Fruit fly (Drosophila melanogaster) whole organism, embryonic: Measurements from ENCODE around the gene BRWD3.

Experiments used
- CG12299 ChIP-seq: fragments of 200-800 bp; sonication (Bioruptor generic); optimal IDR thresholded peaks from 2 replicates; lab custom pipeline; 2018; ENCODE audit warnings: missing biosample characterization, mild to moderate bottlenecking, missing genetic modification characterization
- CG13424 ChIP-seq: fragments of 200-800 bp; sonication (Bioruptor generic); optimal IDR thresholded peaks from 2 replicates; lab custom pipeline; 2019; ENCODE audit warnings: missing biosample characterization, mild to moderate bottlenecking, missing genetic modification characterization, moderate library complexity
- CG13624 ChIP-seq: fragments of 200-800 bp; sonication (Bioruptor generic); optimal IDR thresholded peaks from 2 replicates; lab custom pipeline; 2016; ENCODE audit warnings: missing biosample characterization, missing genetic modification characterization
- CG15011 ChIP-seq: fragments of 200-800 bp; sonication (Bioruptor generic); optimal IDR thresholded peaks from 3 replicates; lab custom pipeline; 2018; ENCODE audit warnings: missing biosample characterization, mild to moderate bottlenecking, missing genetic modification characterization
- CG15514 ChIP-seq: fragments of 200-800 bp; sonication (Bioruptor generic); optimal IDR thresholded peaks from 3 replicates; lab custom pipeline; 2017; ENCODE audit warnings: missing biosample characterization, missing genetic modification characterization, mild to moderate bottlenecking, moderate library complexity, missing genetic modification reagents
- CG1602 ChIP-seq: fragments of 200-800 bp; sonication (Bioruptor generic); optimal IDR thresholded peaks from 3 replicates; lab custom pipeline; 2016; ENCODE audit warnings: missing biosample characterization, missing genetic modification characterization
- CG16863 ChIP-seq: fragments of 200-800 bp; sonication (Bioruptor generic); optimal IDR thresholded peaks from 3 replicates; lab custom pipeline; 2016; ENCODE audit warnings: missing biosample characterization, missing genetic modification characterization
- CG17328 ChIP-seq: fragments of 200-800 bp; sonication (Bioruptor generic); IDR thresholded peaks from 2 replicates; pipeline ENCODE4 v1.3.6; 2022; ENCODE audit warnings: missing biosample characterization, missing genetic modification characterization
- CG2116 ChIP-seq: fragments of 200-800 bp; sonication (Bioruptor generic); optimal IDR thresholded peaks from 3 replicates; lab custom pipeline; 2018; ENCODE audit warnings: missing biosample characterization, mild to moderate bottlenecking, missing genetic modification characterization
- CG3065 ChIP-seq: fragments of 200-800 bp; sonication (Bioruptor generic); optimal IDR thresholded peaks from 2 replicates; lab custom pipeline; 2016; ENCODE audit warnings: missing biosample characterization, missing genetic modification characterization
- CG32772 ChIP-seq: fragments of 200-800 bp; sonication (Bioruptor generic); IDR thresholded peaks from 2 replicates; pipeline ENCODE4 v1.3.6; 2022; ENCODE audit warnings: missing biosample characterization, missing genetic modification characterization
- CG4328 ChIP-seq: fragments of 200-800 bp; sonication (Bioruptor generic); optimal IDR thresholded peaks from 3 replicates; lab custom pipeline; 2017; ENCODE audit warnings: missing biosample characterization, missing genetic modification reagents, missing genetic modification characterization
- CG6175 ChIP-seq: fragments of 200-800 bp; sonication (Bioruptor generic); IDR thresholded peaks from 3 replicates; pipeline ENCODE4 v1.3.6; 2022; ENCODE audit warnings: missing biosample characterization, missing genetic modification characterization
- CG6254 ChIP-seq: fragments of 200-800 bp; sonication (Bioruptor generic); optimal IDR thresholded peaks from 3 replicates; lab custom pipeline; 2017; ENCODE audit warnings: mild to moderate bottlenecking, missing biosample characterization, missing genetic modification reagents, missing genetic modification characterization
- CG7372 ChIP-seq: fragments of 200-800 bp; sonication (Bioruptor generic); IDR thresholded peaks from 2 replicates; pipeline ENCODE4 v1.3.6; 2022; ENCODE audit warnings: missing biosample characterization, missing genetic modification characterization
- CG9215 ChIP-seq: fragments of 200-800 bp; sonication (Bioruptor generic); IDR thresholded peaks from 2 replicates; pipeline ENCODE4 v1.3.6; 2022; ENCODE audit warnings: missing biosample characterization, missing genetic modification characterization
- CoRest ChIP-seq: fragments of 200-800 bp; sonication (Bioruptor generic); optimal IDR thresholded peaks from 3 replicates; lab custom pipeline; 2018; ENCODE audit warnings: missing biosample characterization, mild to moderate bottlenecking, missing genetic modification characterization, moderate library complexity
- E2f1 ChIP-seq: fragments of 200-800 bp; sonication (Bioruptor generic); IDR thresholded peaks from 2 replicates; pipeline ENCODE4 v1.3.6; 2022; ENCODE audit warnings: missing biosample characterization, missing genetic modification characterization
- Ets65A ChIP-seq: fragments of 200-800 bp; sonication (Bioruptor generic); peaks from one replicate; lab custom pipeline; 2016; ENCODE audit warnings: missing biosample characterization, missing genetic modification characterization
- Fer2 ChIP-seq: fragments of 200-800 bp; sonication (Bioruptor generic); optimal IDR thresholded peaks from 2 replicates; lab custom pipeline; 2018; ENCODE audit warnings: missing biosample characterization, mild to moderate bottlenecking, missing genetic modification characterization, moderate library complexity
- H15 ChIP-seq: fragments of 200-800 bp; sonication (Bioruptor generic); IDR thresholded peaks from 3 replicates; pipeline ENCODE4 v1.3.6; 2022; ENCODE audit warnings: missing biosample characterization, missing genetic modification characterization
- Hand ChIP-seq: fragments of 200-800 bp; sonication (Bioruptor generic); optimal IDR thresholded peaks from 2 replicates; lab custom pipeline; 2017; ENCODE audit warnings: mild to moderate bottlenecking, missing biosample characterization, missing genetic modification reagents, missing genetic modification characterization
- HmgZ ChIP-seq: fragments of 200-800 bp; sonication (Bioruptor generic); optimal IDR thresholded peaks from 2 replicates; lab custom pipeline; 2018; ENCODE audit warnings: missing biosample characterization, mild to moderate bottlenecking, missing genetic modification characterization
- Kr ChIP-seq: fragments of 200-800 bp; sonication (Bioruptor generic); optimal IDR thresholded peaks from 2 replicates; lab custom pipeline; 2017; ENCODE audit warnings: missing biosample characterization, mild to moderate bottlenecking, missing genetic modification characterization
- Myb ChIP-seq: fragments of 200-800 bp; sonication (Bioruptor generic); optimal IDR thresholded peaks from 2 replicates; lab custom pipeline; 2016; ENCODE audit warnings: missing biosample characterization, missing genetic modification characterization
- NfI ChIP-seq: fragments of 200-800 bp; sonication (Bioruptor generic); optimal IDR thresholded peaks from 3 replicates; lab custom pipeline; 2018; ENCODE audit warnings: missing biosample characterization, mild to moderate bottlenecking, missing genetic modification characterization, moderate library complexity
- Taf1 ChIP-seq: fragments of 200-800 bp; sonication (Bioruptor generic); IDR thresholded peaks from 2 replicates; pipeline ENCODE4 v1.3.6; 2022; ENCODE audit warnings: missing biosample characterization, missing genetic modification characterization
- Trl ChIP-seq, 3 experiments: fragments of >200 bp in 2 of 3; fragments of 200-800 bp in 1 of 3; sonication (Bioruptor generic) in 1 of 3; optimal IDR thresholded peaks; 2 replicates in 1 of 3; 3 replicates in 2 of 3; lab custom pipeline; 2016 to 2017; ENCODE audit warnings: missing biosample characterization in 1 of 3, missing genetic modification characterization in 1 of 3
- abd-A ChIP-seq: fragments of 200-800 bp; sonication (Bioruptor generic); optimal IDR thresholded peaks from 3 replicates; lab custom pipeline; 2019; ENCODE audit warnings: missing biosample characterization, mild to moderate bottlenecking, missing genetic modification characterization, moderate library complexity
- bbx ChIP-seq: fragments of 200-800 bp; sonication (Bioruptor generic); IDR thresholded peaks from 2 replicates; pipeline ENCODE4 v1.3.6; 2022; ENCODE audit warnings: missing biosample characterization, missing genetic modification characterization; ENCODE audit not compliant: partially characterized antibody
- ci ChIP-seq: fragments of 200-800 bp; sonication (Bioruptor generic); IDR thresholded peaks from 3 replicates; pipeline ENCODE4 v1.3.6; 2022; ENCODE audit warnings: missing biosample characterization, missing genetic modification characterization
- corto ChIP-seq: fragments of 200-800 bp; sonication (Bioruptor generic); optimal IDR thresholded peaks from 2 replicates; lab custom pipeline; 2016; ENCODE audit warnings: missing biosample characterization, mild to moderate bottlenecking, missing genetic modification characterization, moderate library complexity
- dan ChIP-seq: fragments of 200-800 bp; sonication (Bioruptor generic); IDR thresholded peaks from 2 replicates; pipeline ENCODE4 v1.3.6; 2022; ENCODE audit warnings: missing biosample characterization, missing genetic modification characterization
- fd102C ChIP-seq: fragments of 200-800 bp; sonication (Bioruptor generic); optimal IDR thresholded peaks from 2 replicates; lab custom pipeline; 2018; ENCODE audit warnings: missing biosample characterization, mild to moderate bottlenecking, missing genetic modification characterization, moderate library complexity
- gcm ChIP-seq: fragments of 200-800 bp; sonication (Bioruptor generic); optimal IDR thresholded peaks from 2 replicates; lab custom pipeline; 2019; ENCODE audit warnings: missing biosample characterization, mild to moderate bottlenecking, missing genetic modification characterization, moderate library complexity
- her ChIP-seq: fragments of 200-800 bp; sonication (Bioruptor generic); optimal IDR thresholded peaks from 2 replicates; lab custom pipeline; 2016; ENCODE audit warnings: missing biosample characterization, missing genetic modification characterization
- hth ChIP-seq: fragments of >200 bp; optimal IDR thresholded peaks from 2 replicates; lab custom pipeline; 2017; ENCODE audit warnings: inconsistent platforms
- kni ChIP-seq: fragments of 200-800 bp; sonication (Bioruptor generic); optimal IDR thresholded peaks from 3 replicates; lab custom pipeline; 2017; ENCODE audit warnings: mild to moderate bottlenecking, missing biosample characterization, missing genetic modification reagents, missing genetic modification characterization
- mld ChIP-seq: fragments of 200-800 bp; sonication (Bioruptor generic); IDR thresholded peaks from 3 replicates; pipeline ENCODE4 v1.3.6; 2022; ENCODE audit warnings: missing biosample characterization, missing genetic modification characterization; ENCODE audit not compliant: partially characterized antibody
- sens-2 ChIP-seq: fragments of 200-800 bp; sonication (Bioruptor generic); IDR thresholded peaks from 2 replicates; pipeline ENCODE4 v1.3.6; 2022; ENCODE audit warnings: missing biosample characterization, missing genetic modification characterization
- shn ChIP-seq: fragments of 200-800 bp; sonication (Bioruptor generic); optimal IDR thresholded peaks from 3 replicates; lab custom pipeline; 2016; ENCODE audit warnings: missing biosample characterization, missing genetic modification characterization
- sisA ChIP-seq: fragments of 200-800 bp; sonication (Bioruptor generic); IDR thresholded peaks from 2 replicates; pipeline ENCODE4 v1.3.6; 2022; ENCODE audit warnings: missing biosample characterization, missing genetic modification characterization
- so ChIP-seq: fragments of 200-800 bp; sonication (Bioruptor generic); IDR thresholded peaks from 3 replicates; pipeline ENCODE4 v1.3.6; 2022; ENCODE audit warnings: missing biosample characterization, missing genetic modification characterization

The BRWD3 gene

DNA sequence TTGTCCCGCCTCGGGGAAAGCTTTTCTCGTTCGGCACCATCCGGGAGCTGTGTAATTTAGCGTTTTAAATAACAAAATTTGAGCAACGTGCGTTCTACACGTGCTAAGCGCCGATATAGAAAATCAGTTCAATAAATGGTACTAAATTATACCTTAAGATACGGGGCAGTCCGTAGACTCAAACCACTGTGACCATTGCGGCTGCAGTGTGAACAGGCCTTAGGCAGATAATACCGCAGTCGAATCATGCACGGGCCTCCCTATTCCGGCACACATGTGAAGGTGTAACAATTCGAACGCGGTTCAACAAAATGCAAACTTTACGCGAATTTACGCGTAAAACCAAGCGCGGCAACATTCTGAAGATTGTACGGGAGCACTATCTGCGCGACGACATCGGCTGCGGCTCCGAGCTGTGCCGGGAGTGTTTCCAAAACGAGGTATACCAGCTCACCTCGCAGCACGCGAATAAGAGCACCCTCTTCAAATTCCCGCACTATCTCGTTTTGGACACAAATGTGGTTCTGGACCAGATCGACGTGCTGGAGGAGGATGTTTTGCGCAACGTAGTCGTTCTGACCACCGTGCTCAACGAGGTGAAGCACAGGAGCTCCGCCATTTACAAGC lies 14.5 kb downstream of the BRWD3 start, which contains the start of the genes Rrp5 and Dis3 (continued):
- TF ChIP-seq Hand (GFP tag; lab: Kevin White, UChicago) (no peak), abd-A (tag; lab: Kevin White, UChicago) (no peak), corto (no peak), H15 (GFP tag; lab: Robert Waterston, UW) (0 out of 3 replicates have a peak, but pooled peaks have one; percentile 35), kni (GFP tag; lab: Kevin White, UChicago) (no peak), E2f1 (GFP tag; lab: Robert Waterston, UW) (0 out of 2 replicates have a peak, but pooled peaks have one; percentile 22), sens-2 (GFP tag; lab: Robert Waterston, UW) (peak; percentile 52), Myb (GFP tag; lab: Kevin White, UChicago) (peak; percentile 73), CG6175 (GFP tag; lab: Robert Waterston, UW) (no peak), bbx (GFP tag; lab: Robert Waterston, UW) (peak; percentile 58; the same call in 1 of the 2 replicates), mld (no peak), gcm (GFP tag; lab: Kevin White, UChicago) (no peak), shn (GFP tag; lab: Kevin White, UChicago) (peak; percentile 38), hth (lab: Kevin White, UChicago) (no peak)
- TF ChIP-seq, all 482 proteins: peak for 158

dm6 chr3R:24336622-24337021 lies 17.8 kb downstream of the BRWD3 start, which contains the start of gene CG6432:
Gene CG6432 (plus strand): TSS chr3R:24336922.
- TF ChIP-seq ci (GFP tag; lab: Robert Waterston, UW) (no peak), so (GFP tag; lab: Robert Waterston, UW) (no peak), CoRest (tag; lab: Kevin White, UChicago) (no peak), CG13424 (tag; lab: Kevin White, UChicago) (no peak), CG1602 (GFP tag; lab: Kevin White, UChicago) (no peak), Taf1 (GFP tag; lab: Robert Waterston, UW) (no peak), CG12299 (tag; lab: Kevin White, UChicago) (no peak), dan (GFP tag; lab: Robert Waterston, UW) (no peak), CG4328 (no peak), her (GFP tag; lab: Kevin White, UChicago) (no peak), CG2116 (GFP tag; lab: Kevin White, UChicago) (no peak), CG6254 (GFP tag; lab: Kevin White, UChicago) (no peak)

- TF ChIP-seq NfI (no peak), CG7372 (GFP tag; lab: Robert Waterston, UW) (0 out of 2 replicates have a peak, but pooled peaks have one; percentile 12)
These were observed 22.5 kb downstream of the BRWD3 start, which contains the start of gene Ms for dm6 chr3R:24341251-24341650. Gene Ms (plus strand): TSS chr3R:24341551.

DNA sequence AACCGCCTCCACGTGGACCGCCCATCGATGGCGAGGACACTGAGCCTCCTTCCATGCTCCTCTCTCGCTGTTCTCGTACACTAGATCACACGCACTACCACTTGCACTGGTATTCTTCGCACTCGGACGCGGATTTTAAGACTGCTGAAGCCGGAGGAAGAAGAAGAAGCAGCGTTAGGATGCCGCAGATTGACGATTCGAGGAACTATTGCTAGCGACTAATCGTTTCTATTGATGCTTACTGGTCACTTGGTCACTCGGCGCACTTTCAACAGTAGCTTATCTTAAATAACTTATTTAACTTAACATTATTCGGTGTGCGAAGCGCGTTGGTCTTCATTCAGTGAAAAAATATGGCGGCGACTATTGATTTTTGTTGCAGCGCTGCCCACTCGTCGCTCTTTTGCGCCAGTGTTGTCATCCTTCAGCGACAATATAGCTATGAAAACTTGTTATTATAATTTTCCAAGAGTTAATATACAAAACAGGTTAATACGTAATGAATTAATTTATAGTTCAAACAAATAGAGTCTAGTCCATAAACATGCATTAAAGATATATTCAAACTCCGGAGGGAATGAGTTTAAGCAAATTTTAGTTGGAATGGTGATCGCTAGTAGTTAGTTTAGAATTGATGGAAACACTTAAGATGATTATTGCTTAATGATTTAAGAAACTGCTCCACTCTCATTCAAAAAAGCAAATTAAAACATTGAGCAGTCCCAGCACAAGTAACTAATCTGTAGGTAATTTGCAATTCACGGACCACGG lies 29.8 kb downstream of the BRWD3 start, which contains the start of the genes CG5746 and CG6454:
CG5746 (minus strand) TSS at position 372 of the 771 bp plus-strand sequence.
CG6454 (plus strand) TSS at position 763 of the 771 bp plus-strand sequence.
- TF ChIP-seq CG32772 (GFP tag; lab: Robert Waterston, UW) (no peak; the same call in 1 of the 2 replicates), Trl (optimal IDR thresholded peaks at IDR 0.05; lab: Kevin White, UChicago) (no peak), Trl (GFP tag; optimal IDR thresholded peaks at IDR 0.05; lab: Kevin White, UChicago) (peak; percentile 65), CG13424 (tag; lab: Kevin White, UChicago) (no peak), Fer2 (tag; lab: Kevin White, UChicago) (no peak), CG15011 (GFP tag; lab: Kevin White, UChicago) (no peak), fd102C (no peak), Kr (GFP tag; lab: Kevin White, UChicago) (no peak), CG16863 (GFP tag; lab: Kevin White, UChicago) (peak; percentile 56), Ets65A (peak; percentile 69), CG13624 (peak; percentile 53), CG17328 (peak; percentile 54), HmgZ (peak; percentile 58), sisA (GFP tag; lab: Robert Waterston, UW) (peak; percentile 26; the same call in 1 of the 2 replicates), CG15514 (GFP tag; lab: Kevin White, UChicago) (peak; percentile 33), CG9215 (GFP tag; lab: Robert Waterston, UW) (peak; percentile 54), CoRest (tag; lab: Kevin White, UChicago) (peak; percentile 79), CG3065 (GFP tag; lab: Kevin White, UChicago) (no peak)
